Fruit fly (Drosophila melanogaster) whole organism, pupa: ENCODE data around the gene rau.

Experiments
- CG10348 ChIP-seq: fragments of 200-800 bp; sonication (Bioruptor generic); IDR thresholded peaks from 2 replicates; pipeline ENCODE4 v1.3.6; 2022; ENCODE audit warnings: missing biosample characterization, missing genetic modification characterization
- CG12605 ChIP-seq: fragments of 200-800 bp; sonication (Bioruptor generic); IDR thresholded peaks from 2 replicates; pipeline ENCODE4 v1.3.6; 2022; ENCODE audit warnings: missing biosample characterization, missing genetic modification characterization
- CG13204 ChIP-seq: fragments of 200-800 bp; sonication (Bioruptor generic); optimal IDR thresholded peaks from 2 replicates; lab custom pipeline; 2018; ENCODE audit warnings: missing biosample characterization, mild to moderate bottlenecking, missing genetic modification characterization, moderate library complexity
- CG15710 ChIP-seq: fragments of 200-800 bp; sonication (Bioruptor generic); optimal IDR thresholded peaks from 2 replicates; lab custom pipeline; 2018; ENCODE audit warnings: missing biosample characterization, mild to moderate bottlenecking, missing genetic modification characterization, moderate library complexity
- CG17806 ChIP-seq: fragments of 200-800 bp; sonication (Bioruptor generic); optimal IDR thresholded peaks from 2 replicates; lab custom pipeline; 2018; ENCODE audit warnings: missing biosample characterization, mild to moderate bottlenecking, missing genetic modification characterization, moderate library complexity
- CG32121 ChIP-seq: fragments of 200-800 bp; sonication (Bioruptor generic); IDR thresholded peaks from 2 replicates; pipeline ENCODE4 v1.3.6; 2022; ENCODE audit warnings: missing biosample characterization, missing genetic modification characterization
- CG4496 ChIP-seq: fragments of 200-800 bp; sonication (Bioruptor generic); IDR thresholded peaks from 3 replicates; pipeline ENCODE4 v1.3.6; 2022; ENCODE audit warnings: missing biosample characterization, missing genetic modification characterization
- CG8159 ChIP-seq: fragments of 200-800 bp; sonication (Bioruptor generic); optimal IDR thresholded peaks from 3 replicates; lab custom pipeline; 2018; ENCODE audit warnings: missing biosample characterization, mild to moderate bottlenecking, missing genetic modification characterization, moderate library complexity
- CG8301 ChIP-seq: fragments of 200-800 bp; sonication (Bioruptor generic); optimal IDR thresholded peaks from 2 replicates; lab custom pipeline; 2018; ENCODE audit warnings: missing biosample characterization, mild to moderate bottlenecking, missing genetic modification characterization
- D1 ChIP-seq: fragments of 200-800 bp; sonication (Bioruptor generic); optimal IDR thresholded peaks from 2 replicates; lab custom pipeline; 2018; ENCODE audit warnings: missing biosample characterization, mild to moderate bottlenecking, missing genetic modification characterization, moderate library complexity
- EcR ChIP-seq: fragments of 200-800 bp; sonication (Bioruptor generic); optimal IDR thresholded peaks from 3 replicates; lab custom pipeline; 2019; ENCODE audit warnings: missing biosample characterization, missing genetic modification characterization, mild to moderate bottlenecking, moderate library complexity, missing genetic modification reagents
- Ets98B ChIP-seq: fragments of 200-800 bp; sonication (Bioruptor generic); IDR thresholded peaks from 2 replicates; pipeline ENCODE4 v1.3.6; 2022; ENCODE audit warnings: missing biosample characterization, missing genetic modification characterization
- Pif1A ChIP-seq: fragments of 200-800 bp; sonication (Bioruptor generic); optimal IDR thresholded peaks from 3 replicates; lab custom pipeline; 2016; ENCODE audit warnings: missing biosample characterization, missing genetic modification characterization
- rn ChIP-seq: fragments of 200-800 bp; sonication (Bioruptor generic); IDR thresholded peaks from 2 replicates; pipeline ENCODE4 v1.3.6; 2022; ENCODE audit warnings: missing biosample characterization, missing genetic modification characterization

rau gene

dm6 chr2L:5823704-5824103, 55.6 kb downstream of the rau start, which contains the start of gene TrissinR:
Gene TrissinR (plus strand): TSS chr2L:5824004.
- no peak for TF ChIP-seq CG15710 (tag; lab: Kevin White, UChicago)
- TF ChIP-seq rn = no peak
- no peak for TF ChIP-seq D1
- no peak for TF ChIP-seq CG13204
- no peak for TF ChIP-seq Ets98B
- no peak for TF ChIP-seq CG12605

dm6 chr2L:5820930-5821329, 58.4 kb downstream of the rau start:
- TF ChIP-seq CG32121 = no peak
- TF ChIP-seq CG15710 (tag; lab: Kevin White, UChicago) = no peak
- no peak for TF ChIP-seq Ets98B

dm6 chr2L:5818343-5818742, 61.0 kb downstream of the rau start, which contains the start of gene COX6CL:
Gene COX6CL (minus strand): TSS chr2L:5818443.
- TF ChIP-seq CG8301 (tag; lab: Kevin White, UChicago) (no peak), Pif1A (GFP tag; lab: Kevin White, UChicago) (no peak), Ets98B (no peak), EcR (GFP tag; lab: Kevin White, UChicago) (no peak), CG32121 (no peak), CG10348 (no peak), CG4496 (no peak)

dm6 chr2L:5811274-5811673, 68.0 kb downstream of the rau start, which contains the start of gene CG43307:
Gene CG43307 (plus strand): TSS chr2L:5811574.
- TF ChIP-seq CG32121 (no peak), CG17806 (tag; lab: Kevin White, UChicago) (no peak), CG10348 (no peak), CG8159 (tag; lab: Kevin White, UChicago) (no peak), rn (no peak), CG4496 (no peak)
